Worm (Caenorhabditis elegans): ENCODE measurements around the gene R74.7.

DNA sequence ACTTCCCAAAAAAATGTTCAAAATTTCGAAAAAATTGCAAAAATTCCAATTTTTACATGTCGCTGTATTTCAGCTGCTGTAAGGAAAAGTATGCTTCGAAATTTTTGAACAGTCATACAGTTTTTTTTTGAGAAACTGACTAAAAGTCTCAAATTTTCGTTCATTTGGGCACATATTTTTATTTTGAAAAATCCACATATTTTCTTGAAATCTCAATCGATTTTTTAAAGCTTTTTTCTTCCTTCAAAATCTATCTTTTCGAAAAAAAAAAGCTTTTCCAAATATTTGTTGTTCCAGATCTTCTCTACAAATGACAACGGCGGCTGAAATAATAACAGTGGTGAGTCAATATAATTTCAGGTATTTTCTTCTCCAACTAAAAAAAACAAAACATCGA, 7.2 kb upstream of the R74.7 start, which contains the start of gene asd-1:
- TF ChIP-seq ama-1 (optimal IDR thresholded peaks at IDR 0.05) = no peak
- TF ChIP-seq nhr-232 (tag; optimal IDR thresholded peaks at IDR 0.05) = no peak
- TF ChIP-seq gmeb-2 (tag; optimal IDR thresholded peaks at IDR 0.05) = no peak
- TF ChIP-seq lin-11 (tag; optimal IDR thresholded peaks at IDR 0.05) = no peak
- TF ChIP-seq pag-3 (tag; optimal IDR thresholded peaks at IDR 0.05; ENCODE audit: borderline replicate concordance) = no peak
- no peak for TF ChIP-seq tbx-2 (tag; optimal IDR thresholded peaks at IDR 0.05)
- no peak for TF ChIP-seq elt-2 (tag; optimal IDR thresholded peaks at IDR 0.05)
- TF ChIP-seq sox-4 (tag; optimal IDR thresholded peaks at IDR 0.05) = no peak
- TF ChIP-seq hlh-30 (tag; optimal IDR thresholded peaks at IDR 0.05; ENCODE audit: insufficient read depth) = no peak
- no peak for TF ChIP-seq ceh-24 (tag; optimal IDR thresholded peaks at IDR 0.05)
- no peak for TF ChIP-seq pqm-1 (tag; optimal IDR thresholded peaks at IDR 0.05)
- no peak for TF ChIP-seq syd-9 (tag; optimal IDR thresholded peaks at IDR 0.05)
- no peak for TF ChIP-seq pat-9 (tag; optimal IDR thresholded peaks at IDR 0.05)

Data from whole organism, late embryonic.